Fruit fly (Drosophila melanogaster) whole organism, prepupa: ENCODE measurements around the gene cin.

ENCODE experiments used
- Blimp-1 ChIP-seq: fragments of 200-800 bp; sonication (Bioruptor generic); optimal IDR thresholded peaks from 3 replicates; lab custom pipeline; 2017; ENCODE audit warnings: missing biosample characterization, missing genetic modification characterization, mild to moderate bottlenecking, moderate library complexity, missing genetic modification reagents
- CG11294 ChIP-seq: fragments of 200-800 bp; sonication (Bioruptor generic); IDR thresholded peaks from 2 replicates; pipeline ENCODE4 v1.3.6; 2022; ENCODE audit warnings: missing biosample characterization, missing genetic modification characterization
- CG11762 ChIP-seq: fragments of 200-800 bp; sonication (Bioruptor generic); optimal IDR thresholded peaks from 3 replicates; lab custom pipeline; 2016; ENCODE audit warnings: missing biosample characterization, missing genetic modification characterization; ENCODE audit not compliant: insufficient read depth
- CG11902 ChIP-seq: fragments of 200-800 bp; sonication (Bioruptor generic); optimal IDR thresholded peaks from 3 replicates; lab custom pipeline; 2016; ENCODE audit warnings: missing biosample characterization, missing genetic modification characterization
- CG15336 ChIP-seq: fragments of 200-800 bp; sonication (Bioruptor generic); IDR thresholded peaks from 2 replicates; pipeline ENCODE4 v1.3.6; 2022; ENCODE audit warnings: missing biosample characterization, missing genetic modification characterization
- CG1621 ChIP-seq: fragments of 200-800 bp; sonication (Bioruptor generic); optimal IDR thresholded peaks from 3 replicates; lab custom pipeline; 2018; ENCODE audit warnings: missing biosample characterization, mild to moderate bottlenecking, missing genetic modification characterization
- CG16779 ChIP-seq: fragments of 200-800 bp; sonication (Bioruptor generic); optimal IDR thresholded peaks from 3 replicates; lab custom pipeline; 2017; ENCODE audit warnings: missing biosample characterization, mild to moderate bottlenecking, missing genetic modification characterization
- CG3032 ChIP-seq: fragments of 200-800 bp; optimal IDR thresholded peaks from 2 replicates; lab custom pipeline; 2019; ENCODE audit warnings: missing biosample characterization, mild to moderate bottlenecking, missing genetic modification characterization, moderate library complexity
- CG31627 ChIP-seq: fragments of 200-800 bp; sonication (Bioruptor generic); optimal IDR thresholded peaks from 3 replicates; lab custom pipeline; 2016; ENCODE audit warnings: missing biosample characterization, missing genetic modification characterization
- CG32006 ChIP-seq: fragments of 200-800 bp; sonication (Bioruptor generic); optimal IDR thresholded peaks from 3 replicates; lab custom pipeline; 2017; ENCODE audit warnings: missing biosample characterization, mild to moderate bottlenecking, missing genetic modification characterization
- CG34406 ChIP-seq: fragments of 200-800 bp; sonication (Bioruptor generic); optimal IDR thresholded peaks from 3 replicates; lab custom pipeline; 2016; ENCODE audit warnings: missing biosample characterization, missing genetic modification characterization
- CG3919 ChIP-seq: fragments of 200-800 bp; sonication (Bioruptor generic); optimal IDR thresholded peaks from 3 replicates; lab custom pipeline; 2016; ENCODE audit warnings: missing biosample characterization, missing genetic modification characterization
- CG4318 ChIP-seq: fragments of 200-800 bp; sonication (Bioruptor generic); optimal IDR thresholded peaks from 3 replicates; lab custom pipeline; 2017; ENCODE audit warnings: missing biosample characterization, mild to moderate bottlenecking, missing genetic modification characterization
- CG6163 ChIP-seq: fragments of 200-800 bp; sonication (Bioruptor generic); IDR thresholded peaks from 3 replicates; pipeline ENCODE4 v1.3.6; 2022; ENCODE audit warnings: missing biosample characterization, missing genetic modification characterization
- CG6808 ChIP-seq: fragments of 200-800 bp; sonication (Bioruptor generic); optimal IDR thresholded peaks from 3 replicates; lab custom pipeline; 2017; ENCODE audit warnings: missing biosample characterization, missing genetic modification characterization, mild to moderate bottlenecking, moderate library complexity, missing genetic modification reagents
- CG6854 ChIP-seq: fragments of 200-800 bp; sonication (Bioruptor generic); optimal IDR thresholded peaks from 2 replicates; lab custom pipeline; 2017; ENCODE audit warnings: missing biosample characterization, mild to moderate bottlenecking, missing genetic modification characterization
- CG7368 ChIP-seq: fragments of 200-800 bp; sonication (Bioruptor generic); optimal IDR thresholded peaks from 3 replicates; lab custom pipeline; 2016; ENCODE audit warnings: missing biosample characterization, missing genetic modification characterization
- CG8119 ChIP-seq: fragments of 200-800 bp; sonication (Bioruptor generic); IDR thresholded peaks from 3 replicates; pipeline ENCODE4 v1.3.6; 2022; ENCODE audit warnings: missing biosample characterization, missing genetic modification characterization
- CG8319 ChIP-seq: fragments of 200-800 bp; sonication (Bioruptor generic); optimal IDR thresholded peaks from 3 replicates; lab custom pipeline; 2016; ENCODE audit warnings: missing biosample characterization, missing genetic modification characterization
- CG8632 ChIP-seq: fragments of 200-800 bp; sonication (Bioruptor generic); optimal IDR thresholded peaks from 3 replicates; lab custom pipeline; 2016; ENCODE audit warnings: missing biosample characterization, missing genetic modification characterization
- CG9139 ChIP-seq: fragments of 200-800 bp; sonication (Bioruptor generic); optimal IDR thresholded peaks from 3 replicates; lab custom pipeline; 2017; ENCODE audit warnings: missing biosample characterization, mild to moderate bottlenecking, missing genetic modification characterization
- Eip75B ChIP-seq: fragments of 200-800 bp; sonication (Bioruptor generic); optimal IDR thresholded peaks from 3 replicates; lab custom pipeline; 2016; ENCODE audit warnings: missing biosample characterization, missing genetic modification characterization
- Eip78C ChIP-seq: fragments of 200-800 bp; sonication (Bioruptor generic); peaks from one replicate; lab custom pipeline; 2016; ENCODE audit warnings: missing biosample characterization, missing genetic modification characterization
- Eip93F ChIP-seq: fragments of 200-800 bp; sonication (Bioruptor generic); optimal IDR thresholded peaks from 2 replicates; lab custom pipeline; 2016; ENCODE audit warnings: missing biosample characterization, mild to moderate bottlenecking, missing genetic modification characterization
- Ets96B ChIP-seq: fragments of 200-800 bp; optimal IDR thresholded peaks from 2 replicates; lab custom pipeline; 2019; ENCODE audit warnings: missing biosample characterization, mild to moderate bottlenecking, missing genetic modification characterization, moderate library complexity
- Gug ChIP-seq: fragments of 200-800 bp; sonication (Bioruptor generic); IDR thresholded peaks from 2 replicates; pipeline ENCODE4 v1.3.6; 2022; ENCODE audit warnings: missing biosample characterization, missing genetic modification characterization
- Hr38 ChIP-seq: sonication (Bioruptor generic); optimal IDR thresholded peaks from 2 replicates; lab custom pipeline; 2016; ENCODE audit warnings: missing biosample characterization, missing genetic modification characterization
- Hr39 ChIP-seq: fragments of 200-800 bp; sonication (Bioruptor generic); optimal IDR thresholded peaks from 2 replicates; lab custom pipeline; 2016; ENCODE audit warnings: missing biosample characterization, missing genetic modification characterization
- Hr4 ChIP-seq: fragments of 200-800 bp; sonication (Bioruptor generic); optimal IDR thresholded peaks from 3 replicates; lab custom pipeline; 2016; ENCODE audit warnings: missing biosample characterization, missing genetic modification characterization
- Lpt ChIP-seq: fragments of 200-800 bp; sonication (Bioruptor generic); optimal IDR thresholded peaks from 3 replicates; lab custom pipeline; 2016; ENCODE audit warnings: missing biosample characterization, missing genetic modification characterization
- Met ChIP-seq: fragments of 200-800 bp; sonication (Bioruptor generic); optimal IDR thresholded peaks from 3 replicates; lab custom pipeline; 2016; ENCODE audit warnings: missing biosample characterization, missing genetic modification characterization
- OdsH ChIP-seq: fragments of 200-800 bp; sonication (Bioruptor generic); optimal IDR thresholded peaks from 3 replicates; lab custom pipeline; 2016; ENCODE audit warnings: missing biosample characterization, missing genetic modification characterization
- Smox ChIP-seq: fragments of 200-800 bp; sonication (Bioruptor generic); optimal IDR thresholded peaks from 3 replicates; lab custom pipeline; 2016; ENCODE audit warnings: missing biosample characterization, missing genetic modification characterization
- Sox102F ChIP-seq: fragments of 200-800 bp; sonication (Bioruptor generic); optimal IDR thresholded peaks from 2 replicates; lab custom pipeline; 2016; ENCODE audit warnings: missing biosample characterization, mild to moderate bottlenecking, missing genetic modification characterization
- Sox14 ChIP-seq: fragments of 200-800 bp; sonication (Bioruptor generic); optimal IDR thresholded peaks from 3 replicates; lab custom pipeline; 2016; ENCODE audit warnings: missing biosample characterization, missing genetic modification characterization
- achi ChIP-seq: fragments of 200-800 bp; sonication (Bioruptor generic); optimal IDR thresholded peaks from 3 replicates; lab custom pipeline; 2016; ENCODE audit warnings: missing biosample characterization, missing genetic modification characterization
- acj6 ChIP-seq: fragments of 200-800 bp; sonication (Bioruptor generic); optimal IDR thresholded peaks from 3 replicates; lab custom pipeline; 2016; ENCODE audit warnings: missing biosample characterization, missing genetic modification characterization
- cyc ChIP-seq: fragments of 200-800 bp; sonication (Bioruptor generic); optimal IDR thresholded peaks from 3 replicates; lab custom pipeline; 2016; ENCODE audit warnings: missing biosample characterization, missing genetic modification characterization
- dac ChIP-seq: fragments of 200-800 bp; sonication (Bioruptor generic); optimal IDR thresholded peaks from 2 replicates; lab custom pipeline; 2017; ENCODE audit warnings: missing biosample characterization, mild to moderate bottlenecking, missing genetic modification characterization
- dsx ChIP-seq: fragments of 200-800 bp; optimal IDR thresholded peaks from 3 replicates; lab custom pipeline; 2019; ENCODE audit warnings: missing biosample characterization, mild to moderate bottlenecking, missing genetic modification characterization, moderate library complexity; ENCODE audit not compliant: poor library complexity, severe bottlenecking
- eg ChIP-seq: fragments of 200-800 bp; sonication (Bioruptor generic); IDR thresholded peaks from 3 replicates; pipeline ENCODE4 v1.3.6; 2022; ENCODE audit warnings: missing biosample characterization, missing genetic modification characterization
- esn ChIP-seq: fragments of 200-800 bp; sonication (Bioruptor generic); optimal IDR thresholded peaks from 2 replicates; lab custom pipeline; 2016; ENCODE audit warnings: missing biosample characterization, mild to moderate bottlenecking, missing genetic modification characterization, moderate library complexity
- fd59A ChIP-seq: fragments of 200-800 bp; sonication (Bioruptor generic); optimal IDR thresholded peaks from 2 replicates; lab custom pipeline; 2017; ENCODE audit warnings: missing biosample characterization, mild to moderate bottlenecking, missing genetic modification characterization, missing genetic modification reagents
- fd85E ChIP-seq: fragments of 200-800 bp; sonication (Bioruptor generic); optimal IDR thresholded peaks from 3 replicates; lab custom pipeline; 2016; ENCODE audit warnings: missing biosample characterization, missing genetic modification characterization
- fkh ChIP-seq: fragments of 200-800 bp; sonication (Bioruptor generic); optimal IDR thresholded peaks from 3 replicates; lab custom pipeline; 2017; ENCODE audit warnings: missing biosample characterization, mild to moderate bottlenecking, missing genetic modification characterization, moderate library complexity
- net ChIP-seq: fragments of 200-800 bp; sonication (Bioruptor generic); optimal IDR thresholded peaks from 3 replicates; lab custom pipeline; 2016; ENCODE audit warnings: missing biosample characterization, missing genetic modification characterization
- pdm3 ChIP-seq: fragments of 200-800 bp; sonication (Bioruptor generic); optimal IDR thresholded peaks from 3 replicates; lab custom pipeline; 2016; ENCODE audit warnings: missing biosample characterization, missing genetic modification characterization
- spab ChIP-seq: fragments of 200-800 bp; sonication (Bioruptor generic); optimal IDR thresholded peaks from 2 replicates; lab custom pipeline; 2017; ENCODE audit warnings: missing biosample characterization, mild to moderate bottlenecking, missing genetic modification characterization, missing genetic modification reagents
- ss ChIP-seq, 2 experiments: fragments of 200-800 bp; sonication (Bioruptor generic); optimal IDR thresholded peaks; 2 replicates in 1 of 2; 3 replicates in 1 of 2; lab custom pipeline; 2017 to 2018; ENCODE audit warnings: mild to moderate bottlenecking in 2 of 2, missing biosample characterization in 2 of 2, missing genetic modification characterization in 2 of 2, moderate library complexity in 1 of 2
- svp ChIP-seq: fragments of 200-800 bp; sonication (Bioruptor generic); peaks from one replicate; lab custom pipeline; 2016; ENCODE audit warnings: missing biosample characterization, missing genetic modification characterization
- topi ChIP-seq: fragments of 200-800 bp; sonication (Bioruptor generic); optimal IDR thresholded peaks from 3 replicates; lab custom pipeline; 2016; ENCODE audit warnings: missing biosample characterization, missing genetic modification characterization
- vri ChIP-seq: fragments of 200-800 bp; sonication (Bioruptor generic); optimal IDR thresholded peaks from 3 replicates; lab custom pipeline; 2016; ENCODE audit warnings: missing biosample characterization, mild to moderate bottlenecking, missing genetic modification characterization

The cin gene

dm6 chrX:255369-255768 is at the start of gene cin:
Gene cin, plus strand, starts transcription at chrX:255674.
- TF ChIP-seq Eip93F (peak; percentile 27), pdm3 (GFP tag; lab: Kevin White, UChicago) (peak; percentile 72), cyc (GFP tag; lab: Kevin White, UChicago) (peak; percentile 47), eg (no peak; the same call in 2 of the 3 replicates), Hr38 (GFP tag; lab: Kevin White, UChicago) (no peak), CG6163 (no peak), topi (GFP tag; lab: Kevin White, UChicago) (peak; percentile 79), dsx (GFP tag; lab: Kevin White, UChicago) (peak; percentile 67), fd59A (GFP tag; lab: Kevin White, UChicago) (no peak), vri (GFP tag; lab: Kevin White, UChicago) (peak; percentile 35), CG1621 (tag; lab: Kevin White, UChicago) (peak; percentile 43), fd85E (peak; percentile 10), CG32006 (peak; percentile 62), Smox (GFP tag; lab: Kevin White, UChicago) (peak; percentile 83), Hr4 (GFP tag; lab: Kevin White, UChicago) (no peak), achi (GFP tag; lab: Kevin White, UChicago) (peak; percentile 74), Eip75B (GFP tag; lab: Kevin White, UChicago) (peak; percentile 52), Sox102F (peak; percentile 63), Eip78C (GFP tag; lab: Kevin White, UChicago) (peak; percentile 91), CG8319 (GFP tag; lab: Kevin White, UChicago) (peak; percentile 42), CG6854 (peak; percentile 3), net (GFP tag; lab: Kevin White, UChicago) (no peak), CG6808 (GFP tag; lab: Kevin White, UChicago) (peak; percentile 53), CG9139 (GFP tag; lab: Kevin White, UChicago) (peak; percentile 34), dac (no peak), Gug (GFP tag; lab: Robert Waterston, UW) (peak; percentile 50; the same call in 1 of the 2 replicates), Ets96B (tag; lab: Kevin White, UChicago) (peak; percentile 74), CG7368 (GFP tag; lab: Kevin White, UChicago) (peak; percentile 7), CG3032 (tag; lab: Kevin White, UChicago) (peak; percentile 72), OdsH (GFP tag; lab: Kevin White, UChicago) (peak; percentile 74), Sox14 (GFP tag; lab: Kevin White, UChicago) (peak; percentile 54), CG15336 (GFP tag; lab: Robert Waterston, UW) (peak; percentile 73), CG11762 (GFP tag; lab: Kevin White, UChicago) (peak; percentile 12), CG4318 (GFP tag; lab: Kevin White, UChicago) (no peak), acj6 (peak; percentile 68), esn (GFP tag; lab: Kevin White, UChicago) (peak; percentile 79), Hr39 (GFP tag; lab: Kevin White, UChicago) (no peak), Met (GFP tag; lab: Kevin White, UChicago) (peak; percentile 73), Blimp-1 (no peak), fkh (GFP tag; lab: Kevin White, UChicago) (no peak), CG8119 (GFP tag; lab: Robert Waterston, UW) (peak; percentile 57; the same call in 2 of the 3 replicates), Lpt (GFP tag; lab: Kevin White, UChicago) (peak; percentile 44), CG11902 (GFP tag; lab: Kevin White, UChicago) (peak; percentile 18), svp (GFP tag; lab: Kevin White, UChicago) (no peak), CG16779 (tag; lab: Kevin White, UChicago) (no peak), CG11294 (no peak), CG34406 (GFP tag; lab: Kevin White, UChicago) (peak; percentile 71), ss (GFP tag; optimal IDR thresholded peaks at IDR 0.05; lab: Kevin White, UChicago) (peak in 1 of 2 experiments; percentile 69), spab (GFP tag; lab: Kevin White, UChicago) (no peak), CG31627 (GFP tag; lab: Kevin White, UChicago) (peak; percentile 57), CG8632 (peak; percentile 59), CG3919 (GFP tag; lab: Kevin White, UChicago) (no peak)
